Worm (Caenorhabditis elegans): ENCODE measurements around the gene msrp-7.

DNA sequence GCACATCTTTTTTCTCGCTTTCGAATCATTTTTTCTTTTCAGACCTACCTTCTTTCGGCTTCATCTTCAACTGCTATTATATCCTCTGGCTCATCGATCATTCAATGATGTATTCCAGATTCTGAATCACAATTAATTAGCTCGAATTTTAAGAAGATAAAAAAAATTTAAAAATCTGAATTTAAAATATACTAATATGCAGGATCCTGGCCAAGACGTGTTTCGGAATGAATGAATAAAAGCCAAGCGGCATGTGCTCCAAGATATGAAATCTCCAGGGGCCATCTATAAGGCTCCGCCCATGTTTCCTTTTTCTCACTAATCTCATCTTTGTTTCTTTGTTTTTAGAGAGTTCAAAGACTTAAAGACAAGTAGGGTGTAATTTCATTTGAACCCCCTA lies 32.8 kb upstream of the msrp-7 start, which contains the start of gene mpz-1:
- TF ChIP-seq ctbp-1 (GFP tag; IDR thresholded peaks at IDR 0.05) (no peak), egl-27 (tag; optimal IDR thresholded peaks at IDR 0.05) (no peak), mdt-29 (GFP tag; IDR thresholded peaks at IDR 0.05) (no peak), tag-97 (GFP tag; IDR thresholded peaks at IDR 0.05) (no peak), nhr-237 (tag; optimal IDR thresholded peaks at IDR 0.05) (no peak), fkh-10 (GFP tag; optimal IDR thresholded peaks at IDR 0.05) (no peak), nhr-6 (tag; optimal IDR thresholded peaks at IDR 0.05) (no peak), nhr-42 (GFP tag; IDR thresholded peaks at IDR 0.05) (no peak), pqm-1 (tag; optimal IDR thresholded peaks at IDR 0.05) (no peak), aly-2 (tag; optimal IDR thresholded peaks at IDR 0.05) (no peak), ama-1 (optimal IDR thresholded peaks at IDR 0.05) (no peak), mdl-1 (tag; optimal IDR thresholded peaks at IDR 0.05) (no peak), ZK337.2 (GFP tag; IDR thresholded peaks at IDR 0.05) (no peak)

Measured in whole organism, L4 larva.